Fruit fly (Drosophila melanogaster): Measurements from ENCODE around the gene CG1785.

DNA sequence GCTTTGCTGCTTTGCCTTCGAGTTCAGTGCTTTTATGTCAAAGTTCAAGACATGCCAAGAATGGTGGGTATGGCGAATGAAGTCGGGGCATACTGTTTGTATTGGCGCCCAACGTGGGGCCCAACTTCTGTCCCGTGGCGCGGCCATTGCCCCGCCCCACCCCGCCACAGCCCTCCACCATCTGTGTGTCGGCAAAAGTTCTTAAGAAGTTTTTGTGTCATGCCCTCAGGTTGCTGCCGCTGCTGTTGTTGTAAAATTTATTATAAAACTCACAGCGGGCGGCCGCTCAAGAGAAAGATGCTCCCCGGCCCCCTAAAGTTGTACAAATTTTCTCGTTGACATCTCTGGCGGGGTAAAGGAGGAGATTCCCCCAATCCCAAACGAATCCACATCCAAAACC lies 50.5 kb downstream of the CG1785 start:
- no peak for TF ChIP-seq CG8478 (optimal IDR thresholded peaks at IDR 0.05)
- TF ChIP-seq CTCF (optimal IDR thresholded peaks at IDR 0.05), result no peak

All from S2 (cell line).